Fruit fly (Drosophila melanogaster) whole organism, wandering third instar larva: ENCODE data around the gene Gale.

Source experiments
- Abd-B ChIP-seq: fragments of >200 bp; optimal IDR thresholded peaks from 2 replicates; lab custom pipeline; 2017; ENCODE audit warnings: missing biosample characterization, missing genetic modification characterization
- Hnf4 ChIP-seq: fragments of 200-800 bp; sonication (Bioruptor generic); optimal IDR thresholded peaks from 2 replicates; lab custom pipeline; 2016; ENCODE audit warnings: missing biosample characterization, mild to moderate bottlenecking, missing genetic modification characterization
- OdsH ChIP-seq: fragments of 200-800 bp; sonication (Bioruptor generic); optimal IDR thresholded peaks from 2 replicates; lab custom pipeline; 2016; ENCODE audit warnings: missing biosample characterization, mild to moderate bottlenecking, missing genetic modification characterization
- Vsx2 ChIP-seq: fragments of 200-300, 225-300 bp; sonication (Bioruptor generic); optimal IDR thresholded peaks from 2 replicates; lab custom pipeline; 2018; ENCODE audit warnings: missing biosample characterization, missing genetic modification characterization; ENCODE audit not compliant: partially characterized antibody
- lola ChIP-seq: fragments of >200 bp; optimal IDR thresholded peaks from 2 replicates; lab custom pipeline; 2017; ENCODE audit warnings: missing biosample characterization, missing genetic modification characterization

DNA sequence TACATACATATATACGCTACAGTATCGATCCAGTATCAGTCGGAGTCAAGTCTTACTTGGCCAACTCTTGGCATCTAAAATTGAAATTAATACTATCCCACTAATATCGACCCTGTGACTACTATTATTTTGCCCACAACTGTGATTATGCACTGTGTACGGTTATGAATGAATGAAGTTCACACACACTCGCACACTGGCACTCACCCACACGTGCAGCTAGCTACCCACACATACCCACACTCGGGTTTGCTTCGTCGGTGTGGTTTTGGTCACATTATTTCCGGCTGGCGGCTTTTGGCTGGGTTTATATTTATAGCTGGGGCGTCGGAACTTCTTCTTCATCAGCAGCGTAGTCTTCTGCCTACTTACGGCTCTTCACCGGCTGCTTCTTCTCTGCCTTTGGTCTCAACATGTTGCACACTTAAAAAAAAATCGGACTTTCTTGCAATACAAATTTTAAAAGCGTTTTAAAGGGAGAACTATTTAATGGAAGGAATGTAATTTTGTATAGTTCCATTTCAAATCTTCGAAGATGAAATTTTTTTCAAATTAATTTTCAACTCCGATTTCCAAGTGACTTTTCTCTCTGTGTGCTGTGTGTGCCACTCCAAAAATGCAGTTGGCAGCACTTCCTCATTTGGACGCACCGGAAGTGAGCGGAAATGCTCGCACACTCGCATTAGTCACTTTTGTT lies 13.9 kb upstream of the Gale start:
- TF ChIP-seq lola (GFP tag; lab: Kevin White, UChicago) (no peak), Vsx2 (no peak), Hnf4 (GFP tag; lab: Kevin White, UChicago) (peak; percentile 63), Abd-B (GFP tag; lab: Kevin White, UChicago) (no peak), OdsH (GFP tag; lab: Kevin White, UChicago) (peak; percentile 68)
